Fruit fly (Drosophila melanogaster) whole organism, embryonic: ENCODE data around the gene CG18765.

Source experiments
- Abd-B ChIP-seq: fragments of 200-800 bp; sonication (Bioruptor generic); optimal IDR thresholded peaks from 2 replicates; lab custom pipeline; 2018; ENCODE audit warnings: missing biosample characterization, mild to moderate bottlenecking, missing genetic modification characterization, moderate library complexity
- Ada2b ChIP-seq: fragments of 200-800 bp; sonication (Bioruptor generic); IDR thresholded peaks from 2 replicates; pipeline ENCODE4 v1.3.6; 2022; ENCODE audit warnings: missing biosample characterization, missing genetic modification characterization
- Bteb2 ChIP-seq: fragments of 200-800 bp; sonication (Bioruptor generic); optimal IDR thresholded peaks from 2 replicates; lab custom pipeline; 2016; ENCODE audit warnings: missing biosample characterization, missing genetic modification characterization
- CG10543 ChIP-seq: fragments of 200-800 bp; sonication (Bioruptor generic); optimal IDR thresholded peaks from 3 replicates; lab custom pipeline; 2017; ENCODE audit warnings: missing biosample characterization, mild to moderate bottlenecking, missing genetic modification characterization, moderate library complexity
- CG10654 ChIP-seq: fragments of 200-800 bp; sonication (Bioruptor generic); optimal IDR thresholded peaks from 2 replicates; lab custom pipeline; 2016; ENCODE audit warnings: missing biosample characterization, missing genetic modification characterization
- CG11398 ChIP-seq: fragments of 200-800 bp; sonication (Bioruptor generic); optimal IDR thresholded peaks from 2 replicates; lab custom pipeline; 2016; ENCODE audit warnings: missing biosample characterization, missing genetic modification characterization
- CG11695 ChIP-seq: fragments of 200-800 bp; sonication (Bioruptor generic); IDR thresholded peaks from 3 replicates; pipeline ENCODE4 v1.3.6; 2022; ENCODE audit warnings: missing biosample characterization, missing genetic modification characterization
- CG11723 ChIP-seq: fragments of 200-800 bp; sonication (Bioruptor generic); optimal IDR thresholded peaks from 2 replicates; lab custom pipeline; 2017; ENCODE audit warnings: missing biosample characterization, mild to moderate bottlenecking, missing genetic modification characterization
- CG12104 ChIP-seq: fragments of 200-800 bp; sonication (Bioruptor generic); optimal IDR thresholded peaks from 3 replicates; lab custom pipeline; 2016; ENCODE audit warnings: missing biosample characterization, missing genetic modification characterization
- CG14441 ChIP-seq: fragments of 200-800 bp; sonication (Bioruptor generic); IDR thresholded peaks from 2 replicates; pipeline ENCODE4 v1.3.6; 2022; ENCODE audit warnings: missing biosample characterization, missing genetic modification characterization
- CG14667 ChIP-seq: fragments of 200-800 bp; sonication (Bioruptor generic); IDR thresholded peaks from 2 replicates; pipeline ENCODE4 v1.3.6; 2022; ENCODE audit warnings: missing biosample characterization, missing genetic modification characterization
- CG1602 ChIP-seq: fragments of 200-800 bp; sonication (Bioruptor generic); optimal IDR thresholded peaks from 3 replicates; lab custom pipeline; 2016; ENCODE audit warnings: missing biosample characterization, missing genetic modification characterization
- CG16779 ChIP-seq: fragments of 200-800 bp; sonication (Bioruptor generic); IDR thresholded peaks from 2 replicates; pipeline ENCODE4 v1.3.6; 2022; ENCODE audit warnings: missing biosample characterization, missing genetic modification characterization
- CG18599 ChIP-seq: fragments of 200-800 bp; sonication (Bioruptor generic); optimal IDR thresholded peaks from 3 replicates; lab custom pipeline; 2017; ENCODE audit warnings: missing biosample characterization, missing genetic modification characterization, mild to moderate bottlenecking, moderate library complexity, missing genetic modification reagents
- CG2202 ChIP-seq: fragments of 200-800 bp; sonication (Bioruptor generic); optimal IDR thresholded peaks from 2 replicates; lab custom pipeline; 2018; ENCODE audit warnings: missing biosample characterization, mild to moderate bottlenecking, missing genetic modification characterization
- CG2889 ChIP-seq: fragments of 200-800 bp; sonication (Bioruptor generic); IDR thresholded peaks from 3 replicates; pipeline ENCODE4 v1.3.6; 2022; ENCODE audit warnings: missing biosample characterization, missing genetic modification characterization
- CG3407 ChIP-seq: fragments of 200-800 bp; sonication (Bioruptor generic); optimal IDR thresholded peaks from 2 replicates; lab custom pipeline; 2018; ENCODE audit warnings: missing biosample characterization, mild to moderate bottlenecking, missing genetic modification characterization
- CG34224 ChIP-seq: fragments of 200-800 bp; sonication (Bioruptor generic); IDR thresholded peaks from 3 replicates; pipeline ENCODE4 v1.3.6; 2022; ENCODE audit warnings: missing biosample characterization, missing genetic modification characterization; ENCODE audit not compliant: partially characterized antibody
- CG7271 ChIP-seq: fragments of 200-800 bp; sonication (Bioruptor generic); optimal IDR thresholded peaks from 2 replicates; lab custom pipeline; 2018; ENCODE audit warnings: missing biosample characterization, mild to moderate bottlenecking, missing genetic modification characterization, moderate library complexity
- CG7556 ChIP-seq: fragments of 200-800 bp; sonication (Bioruptor generic); optimal IDR thresholded peaks from 2 replicates; lab custom pipeline; 2017; ENCODE audit warnings: missing biosample characterization, mild to moderate bottlenecking, missing genetic modification characterization
- CG8388 ChIP-seq: fragments of 200-800 bp; sonication (Bioruptor generic); optimal IDR thresholded peaks from 2 replicates; lab custom pipeline; 2019; ENCODE audit warnings: missing biosample characterization, mild to moderate bottlenecking, missing genetic modification characterization, moderate library complexity
- Drgx ChIP-seq: fragments of 200-800 bp; sonication (Bioruptor generic); IDR thresholded peaks from 2 replicates; pipeline ENCODE4 v1.3.6; 2022; ENCODE audit warnings: missing biosample characterization, missing genetic modification characterization
- Elba2 ChIP-seq: fragments of 200-800 bp; sonication (Bioruptor generic); optimal IDR thresholded peaks from 3 replicates; lab custom pipeline; 2016; ENCODE audit warnings: missing biosample characterization, missing genetic modification characterization
- Ets65A ChIP-seq: fragments of 200-800 bp; sonication (Bioruptor generic); peaks from one replicate; lab custom pipeline; 2016; ENCODE audit warnings: missing biosample characterization, missing genetic modification characterization
- Fer3 ChIP-seq: fragments of 200-800 bp; sonication (Bioruptor generic); optimal IDR thresholded peaks from 2 replicates; lab custom pipeline; 2018; ENCODE audit warnings: missing biosample characterization, mild to moderate bottlenecking, missing genetic modification characterization, moderate library complexity
- Gsc ChIP-seq: fragments of 200-800 bp; sonication (Bioruptor generic); IDR thresholded peaks from 2 replicates; pipeline ENCODE4 v1.3.6; 2022; ENCODE audit warnings: missing biosample characterization, missing genetic modification characterization
- HmgZ ChIP-seq: fragments of 200-800 bp; sonication (Bioruptor generic); optimal IDR thresholded peaks from 2 replicates; lab custom pipeline; 2018; ENCODE audit warnings: missing biosample characterization, mild to moderate bottlenecking, missing genetic modification characterization
- Hr78 ChIP-seq, 2 experiments: fragments of 200-800 bp in 1 of 2; fragments of >200 bp in 1 of 2; sonication (Bioruptor generic) in 1 of 2; optimal IDR thresholded peaks; 2 replicates each; lab custom pipeline; 2017 to 2019; ENCODE audit warnings: missing biosample characterization in 2 of 2, missing genetic modification characterization in 2 of 2, mild to moderate bottlenecking in 1 of 2, moderate library complexity in 1 of 2
- Max ChIP-seq: fragments of 200-800 bp; sonication (Bioruptor generic); optimal IDR thresholded peaks from 2 replicates; lab custom pipeline; 2016; ENCODE audit warnings: missing biosample characterization, mild to moderate bottlenecking, missing genetic modification characterization
- Poxn ChIP-seq: fragments of 200-800 bp; sonication (Bioruptor generic); IDR thresholded peaks from 2 replicates; pipeline ENCODE4 v1.3.6; 2022; ENCODE audit warnings: missing biosample characterization, missing genetic modification characterization
- Rfx ChIP-seq: fragments of 200-800 bp; sonication (Bioruptor generic); IDR thresholded peaks from 2 replicates; pipeline ENCODE4 v1.3.6; 2022; ENCODE audit warnings: missing biosample characterization, missing genetic modification characterization
- Sin3A ChIP-seq: fragments of >200 bp; optimal IDR thresholded peaks from 2 replicates; lab custom pipeline; 2018
- Sox102F ChIP-seq: fragments of 200-800 bp; sonication (Bioruptor generic); optimal IDR thresholded peaks from 2 replicates; lab custom pipeline; 2018; ENCODE audit warnings: missing biosample characterization, mild to moderate bottlenecking, missing genetic modification characterization, moderate library complexity
- Taf1 ChIP-seq: fragments of 200-800 bp; sonication (Bioruptor generic); IDR thresholded peaks from 2 replicates; pipeline ENCODE4 v1.3.6; 2022; ENCODE audit warnings: missing biosample characterization, missing genetic modification characterization
- bab2 ChIP-seq: fragments of 200-800 bp; sonication (Bioruptor generic); optimal IDR thresholded peaks from 2 replicates; lab custom pipeline; 2016; ENCODE audit warnings: missing biosample characterization, missing genetic modification characterization
- br ChIP-seq: fragments of >200 bp; optimal IDR thresholded peaks from 2 replicates; lab custom pipeline; 2017
- cato ChIP-seq: fragments of 200-800 bp; sonication (Bioruptor generic); optimal IDR thresholded peaks from 2 replicates; lab custom pipeline; 2016; ENCODE audit warnings: missing biosample characterization, missing genetic modification characterization, borderline replicate concordance
- ewg ChIP-seq: fragments of 200-800 bp; sonication (Bioruptor generic); optimal IDR thresholded peaks from 3 replicates; lab custom pipeline; 2017; ENCODE audit warnings: mild to moderate bottlenecking, missing biosample characterization, missing genetic modification reagents, missing genetic modification characterization
- fru ChIP-seq: fragments of >200 bp; optimal IDR thresholded peaks from 2 replicates; lab custom pipeline; 2017
- ftz-f1 ChIP-seq: fragments of 200-800 bp; sonication (Bioruptor generic); optimal IDR thresholded peaks from 2 replicates; lab custom pipeline; 2016; ENCODE audit warnings: missing biosample characterization, missing genetic modification characterization
- gro ChIP-seq: fragments of 200-800 bp; sonication (Bioruptor generic); optimal IDR thresholded peaks from 2 replicates; lab custom pipeline; 2016; ENCODE audit warnings: missing biosample characterization, missing genetic modification characterization
- inv ChIP-seq: fragments of 200-800 bp; sonication (Bioruptor generic); IDR thresholded peaks from 2 replicates; pipeline ENCODE4 v1.3.6; 2022; ENCODE audit warnings: missing biosample characterization, missing genetic modification characterization; ENCODE audit not compliant: partially characterized antibody
- lilli ChIP-seq: fragments of 200-800 bp; sonication (Bioruptor generic); optimal IDR thresholded peaks from 3 replicates; lab custom pipeline; 2016; ENCODE audit warnings: missing biosample characterization, missing genetic modification characterization
- maf-S ChIP-seq: fragments of 200-800 bp; sonication (Bioruptor generic); optimal IDR thresholded peaks from 2 replicates; lab custom pipeline; 2016; ENCODE audit warnings: missing biosample characterization, missing genetic modification characterization
- mirr ChIP-seq: fragments of 200-800 bp; sonication (Bioruptor generic); optimal IDR thresholded peaks from 3 replicates; lab custom pipeline; 2018; ENCODE audit warnings: missing biosample characterization, mild to moderate bottlenecking, missing genetic modification characterization
- nerfin-2 ChIP-seq: fragments of 200-800 bp; sonication (Bioruptor generic); IDR thresholded peaks from 2 replicates; pipeline ENCODE4 v1.3.6; 2022; ENCODE audit warnings: missing biosample characterization, missing genetic modification characterization; ENCODE audit not compliant: partially characterized antibody
- psq ChIP-seq: fragments of 200-800 bp; sonication (Bioruptor generic); optimal IDR thresholded peaks from 2 replicates; lab custom pipeline; 2017; ENCODE audit warnings: missing biosample characterization, missing genetic modification characterization
- ranshi ChIP-seq: fragments of 200-800 bp; sonication (Bioruptor generic); IDR thresholded peaks from 2 replicates; pipeline ENCODE4 v1.3.6; 2022; ENCODE audit warnings: missing biosample characterization, missing genetic modification characterization
- sna ChIP-seq: fragments of 200-800 bp; sonication (Bioruptor generic); IDR thresholded peaks from 2 replicates; pipeline ENCODE4 v1.3.6; 2022; ENCODE audit warnings: missing biosample characterization, missing genetic modification characterization; ENCODE audit not compliant: partially characterized antibody
- stc ChIP-seq: fragments of 200-800 bp; sonication (Bioruptor generic); IDR thresholded peaks from 2 replicates; pipeline ENCODE4 v1.3.6; 2022; ENCODE audit warnings: missing biosample characterization, missing genetic modification characterization
- zen2 ChIP-seq: fragments of 200-800 bp; sonication (Bioruptor generic); IDR thresholded peaks from 3 replicates; pipeline ENCODE4 v1.3.6; 2022; ENCODE audit warnings: missing biosample characterization, missing genetic modification characterization; ENCODE audit not compliant: partially characterized antibody

Gene CG18765

dm6 chr3R:11656614-11657216 is 34.9 kb downstream of the CG18765 start (continued):
- peak; percentile 97 for TF ChIP-seq CG14441 (GFP tag; lab: Robert Waterston, UW)
- TF ChIP-seq CG12104 (GFP tag; lab: Kevin White, UChicago) = peak; percentile 92
- peak; percentile 91 for TF ChIP-seq cato (GFP tag; lab: Kevin White, UChicago)
- TF ChIP-seq Rfx (GFP tag; lab: Robert Waterston, UW) = peak; percentile 99
- TF ChIP-seq CG1602 (GFP tag; lab: Kevin White, UChicago) = peak; percentile 94
- TF ChIP-seq CG3407 (GFP tag; lab: Kevin White, UChicago) = peak; percentile 94
- peak in 1 of 2 experiments; percentile 77 for TF ChIP-seq Hr78 (GFP tag; optimal IDR thresholded peaks at IDR 0.05; lab: Kevin White, UChicago)
- TF ChIP-seq Bteb2 (GFP tag; lab: Kevin White, UChicago) = peak; percentile 96
- TF ChIP-seq Poxn (GFP tag; lab: Robert Waterston, UW) = peak; percentile 95
- peak; percentile 98 for TF ChIP-seq Ets65A (GFP tag; lab: Kevin White, UChicago)
- peak; percentile 65 for TF ChIP-seq mirr (GFP tag; lab: Kevin White, UChicago)
- TF ChIP-seq CG34224 = no peak
- peak; percentile 83 for TF ChIP-seq CG11398 (GFP tag; lab: Kevin White, UChicago)
- peak; percentile 96 for TF ChIP-seq stc
- peak; percentile 95 for TF ChIP-seq CG16779 (GFP tag; lab: Robert Waterston, UW)
- peak; percentile 96 for TF ChIP-seq CG8388 (GFP tag; lab: Kevin White, UChicago)
- TF ChIP-seq fru (lab: Kevin White, UChicago) = no peak
- TF ChIP-seq CG18599 (GFP tag; lab: Kevin White, UChicago) = peak; percentile 97
- TF ChIP-seq ranshi (GFP tag; lab: Robert Waterston, UW) = peak; percentile 97
- peak; percentile 99 for TF ChIP-seq Drgx
- TF ChIP-seq CG7556 (GFP tag; lab: Kevin White, UChicago) = peak; percentile 95
- TF ChIP-seq Ada2b (GFP tag; lab: Robert Waterston, UW) = peak; percentile 97
- peak; percentile 96 for TF ChIP-seq HmgZ (tag; lab: Kevin White, UChicago)
- TF ChIP-seq Fer3 = peak; percentile 97
- TF ChIP-seq ewg (GFP tag; lab: Kevin White, UChicago) = peak; percentile 87
- TF ChIP-seq CG2889 (GFP tag; lab: Robert Waterston, UW) = peak; percentile 96
- TF ChIP-seq sna (GFP tag; lab: Robert Waterston, UW) = no peak
- peak; percentile 98 for TF ChIP-seq lilli
- peak; percentile 91 for TF ChIP-seq CG11723 (GFP tag; lab: Kevin White, UChicago)
- TF ChIP-seq CG11695 (GFP tag; lab: Robert Waterston, UW) = peak; percentile 97
- peak; percentile 53 for TF ChIP-seq ftz-f1 (GFP tag; lab: Kevin White, UChicago)
- TF ChIP-seq bab2 (GFP tag; lab: Kevin White, UChicago) = peak; percentile 96
- peak; percentile 91 for TF ChIP-seq CG10654 (GFP tag; lab: Kevin White, UChicago)
- TF ChIP-seq Sin3A (lab: Kevin White, UChicago) = no peak
- no peak for TF ChIP-seq Elba2 (GFP tag; lab: Kevin White, UChicago)
- TF ChIP-seq CG10543 (GFP tag; lab: Kevin White, UChicago) = peak; percentile 25
- TF ChIP-seq Max (GFP tag; lab: Kevin White, UChicago) = peak; percentile 92
- TF ChIP-seq Abd-B (GFP tag; lab: Kevin White, UChicago) = peak; percentile 91
- TF ChIP-seq nerfin-2 (GFP tag; lab: Robert Waterston, UW) = no peak
- no peak for TF ChIP-seq br (lab: Kevin White, UChicago)
- peak; percentile 91 for TF ChIP-seq Taf1
- TF ChIP-seq Sox102F (GFP tag; lab: Kevin White, UChicago) = peak; percentile 96
- TF ChIP-seq Gsc (GFP tag; lab: Robert Waterston, UW) = peak; percentile 87
- no peak for TF ChIP-seq inv
- TF ChIP-seq gro = peak; percentile 97
- TF ChIP-seq maf-S (GFP tag; lab: Kevin White, UChicago) = peak; percentile 93
- peak; percentile 84 for TF ChIP-seq psq (GFP tag; lab: Kevin White, UChicago)
- peak; percentile 93 for TF ChIP-seq CG14667
- TF ChIP-seq CG7271 (tag; lab: Kevin White, UChicago) = peak; percentile 69
- TF ChIP-seq CG2202 (tag; lab: Kevin White, UChicago) = peak; percentile 90
- no peak for TF ChIP-seq zen2 (GFP tag; lab: Robert Waterston, UW)
